Worm (Caenorhabditis elegans): ENCODE measurements around the gene Y53G8AM.4.

Gene Y53G8AM.4

DNA sequence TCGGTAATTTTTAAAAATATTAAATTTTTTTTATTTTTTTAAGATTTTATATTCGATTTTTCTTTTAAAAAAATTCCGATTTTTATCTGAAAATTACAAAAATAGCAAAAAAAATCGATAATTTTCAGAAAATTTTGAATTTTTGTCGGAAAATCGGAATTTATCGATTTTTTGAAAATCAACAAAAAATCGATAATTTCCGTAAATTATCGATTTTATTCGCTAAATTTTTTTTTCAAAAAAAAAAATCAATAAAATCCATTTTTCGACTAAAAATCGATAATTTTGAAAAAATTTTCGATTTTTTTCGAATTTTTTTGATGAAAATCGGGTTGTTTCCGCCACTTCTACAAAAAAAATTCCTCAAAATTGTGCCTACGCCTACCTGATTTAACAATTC, 13.1 kb downstream of the Y53G8AM.4 start:
- no peak for TF ChIP-seq ztf-7 (tag; optimal IDR thresholded peaks at IDR 0.05)
- TF ChIP-seq ceh-28 (tag; optimal IDR thresholded peaks at IDR 0.05), result peak; percentile 89

DNA sequence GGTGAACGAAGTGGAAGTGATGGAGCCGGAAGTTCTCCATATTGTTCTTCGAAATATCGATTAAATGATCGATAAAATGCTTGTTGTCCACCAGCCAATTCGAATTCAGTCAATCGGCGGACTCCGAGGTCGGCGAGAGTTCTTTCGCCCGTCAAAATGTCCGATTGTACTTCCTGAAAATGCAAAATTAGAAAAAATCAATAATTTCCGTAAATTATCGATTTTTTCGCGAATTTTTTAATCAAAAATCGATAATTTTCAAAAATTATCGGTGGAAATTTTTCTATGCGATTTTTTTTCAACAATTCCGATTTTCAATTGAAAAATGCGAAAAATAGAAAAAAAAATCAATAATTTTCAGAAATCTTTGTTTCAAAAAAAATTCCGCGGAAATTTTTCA, 13.5 kb downstream of the Y53G8AM.4 start:
- TF ChIP-seq lin-29 (GFP tag; IDR thresholded peaks at IDR 0.05) (no peak), nhr-28 (tag; optimal IDR thresholded peaks at IDR 0.05) (no peak), mes-2 (tag; optimal IDR thresholded peaks at IDR 0.05; ENCODE audit: poor library complexity, severe bottlenecking) (no peak), dpl-1 (GFP tag; optimal IDR thresholded peaks at IDR 0.05) (no peak), lim-7 (GFP tag; IDR thresholded peaks at IDR 0.05) (no peak), ceh-28 (tag; optimal IDR thresholded peaks at IDR 0.05) (peak; percentile 57), R02D3.7 (tag; optimal IDR thresholded peaks at IDR 0.05) (no peak), ama-1 (optimal IDR thresholded peaks at IDR 0.05) (no peak), zfp-3 (GFP tag; conservative IDR thresholded peaks at IDR 0.05) (no peak)

DNA sequence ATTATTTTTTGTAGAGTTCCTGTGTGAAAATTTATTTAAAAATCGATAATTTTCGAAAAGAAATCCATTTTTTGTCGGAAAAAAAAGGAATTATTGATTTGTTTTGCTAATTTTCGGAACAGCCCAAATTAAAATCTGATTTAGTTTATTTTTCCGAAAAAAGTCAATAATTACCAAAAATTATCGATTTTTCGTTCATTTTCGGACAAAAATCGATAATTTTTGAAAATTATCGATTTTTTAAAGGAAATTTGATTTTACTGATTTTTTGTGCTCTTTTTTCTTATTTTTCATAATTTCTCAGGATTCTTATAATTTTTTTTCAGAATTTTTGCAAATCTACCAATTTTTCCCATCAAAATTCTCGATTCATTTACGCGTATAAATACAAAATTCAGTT, 14.1 kb downstream of the Y53G8AM.4 start:
- TF ChIP-seq ceh-28 (tag; optimal IDR thresholded peaks at IDR 0.05) (peak; percentile 31), lin-39 (tag; optimal IDR thresholded peaks at IDR 0.05) (no peak), nhr-10 (tag; optimal IDR thresholded peaks at IDR 0.05) (no peak), zfp-2 (tag; optimal IDR thresholded peaks at IDR 0.05) (no peak), zip-2 (tag; optimal IDR thresholded peaks at IDR 0.05) (no peak), daf-16 (GFP tag; optimal IDR thresholded peaks at IDR 0.05) (no peak), daf-16 (tag; optimal IDR thresholded peaks at IDR 0.05) (no peak)

DNA sequence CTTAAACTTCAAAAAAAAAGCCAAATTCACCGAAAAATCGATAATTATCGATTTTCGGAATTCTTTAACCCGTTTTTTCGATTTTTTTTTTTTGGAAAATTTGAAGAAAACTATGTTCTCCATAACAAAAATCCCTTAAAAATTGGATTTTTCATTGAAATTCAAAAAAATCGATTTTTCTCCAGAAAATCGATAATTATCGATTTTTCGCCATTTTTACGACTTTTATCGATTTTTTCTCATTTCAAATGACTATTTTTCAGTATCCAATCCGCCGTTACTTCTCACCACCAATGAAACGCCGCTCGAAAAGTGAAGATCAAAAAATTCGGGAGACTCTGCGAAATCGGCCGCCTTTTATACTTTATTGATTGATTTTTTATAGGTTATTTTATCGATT, 14.6 kb downstream of the Y53G8AM.4 start:
- TF ChIP-seq ceh-28 (tag; optimal IDR thresholded peaks at IDR 0.05) (peak; percentile 88), unc-62 (GFP tag; optimal IDR thresholded peaks at IDR 0.05 in 1 of 2) (peak in 1 of 2 experiments; percentile 10), unc-62 (tag; optimal IDR thresholded peaks at IDR 0.05) (no peak), Y105C5A.15 (GFP tag; IDR thresholded peaks at IDR 0.05) (no peak), aha-1 (tag) (peak; percentile 15)

DNA sequence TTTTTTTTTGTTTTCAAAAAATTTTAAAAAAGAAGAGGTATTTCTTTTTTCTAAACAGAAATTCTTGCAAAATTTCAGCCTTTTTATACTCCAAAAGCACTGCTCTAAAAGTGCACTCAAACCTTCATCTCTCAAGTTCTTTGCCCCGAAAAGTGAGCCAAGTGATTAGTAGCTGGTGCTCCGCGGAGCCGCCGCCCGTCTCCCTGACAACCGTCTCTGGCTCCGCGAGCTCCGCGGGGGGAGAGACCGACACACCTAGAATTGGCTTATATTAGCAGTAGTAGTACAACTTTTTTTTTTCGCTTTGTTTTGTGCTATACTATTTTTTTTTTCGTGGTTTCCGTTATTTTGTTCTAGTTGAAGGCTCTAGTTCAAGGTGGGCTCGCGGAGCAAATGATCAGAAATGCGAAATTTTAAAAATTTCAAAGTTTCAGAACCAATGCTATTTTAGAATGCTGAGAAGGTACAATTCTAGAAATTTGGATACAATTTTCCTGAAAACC, 22.8 kb downstream of the Y53G8AM.4 start, which contains the start of gene Y53G8AL.1:
Y53G8AL.1 (plus strand) TSS at position 453 of the 503 bp plus-strand sequence.
- no peak for TF ChIP-seq ceh-44 (GFP tag; IDR thresholded peaks at IDR 0.05)
- no peak for TF ChIP-seq fos-1 (tag; optimal IDR thresholded peaks at IDR 0.05)
- TF ChIP-seq mxl-2 (GFP tag; conservative IDR thresholded peaks at IDR 0.05), result no peak
- TF ChIP-seq arid-1 (GFP tag; conservative IDR thresholded peaks at IDR 0.05), result no peak
- no peak for TF ChIP-seq ceh-32 (tag; optimal IDR thresholded peaks at IDR 0.05; ENCODE audit: poor library complexity)
- peak; percentile 71 for TF ChIP-seq set-16 (GFP tag; IDR thresholded peaks at IDR 0.05)
- TF ChIP-seq T20F7.1 (GFP tag; optimal IDR thresholded peaks at IDR 0.05), result no peak

DNA sequence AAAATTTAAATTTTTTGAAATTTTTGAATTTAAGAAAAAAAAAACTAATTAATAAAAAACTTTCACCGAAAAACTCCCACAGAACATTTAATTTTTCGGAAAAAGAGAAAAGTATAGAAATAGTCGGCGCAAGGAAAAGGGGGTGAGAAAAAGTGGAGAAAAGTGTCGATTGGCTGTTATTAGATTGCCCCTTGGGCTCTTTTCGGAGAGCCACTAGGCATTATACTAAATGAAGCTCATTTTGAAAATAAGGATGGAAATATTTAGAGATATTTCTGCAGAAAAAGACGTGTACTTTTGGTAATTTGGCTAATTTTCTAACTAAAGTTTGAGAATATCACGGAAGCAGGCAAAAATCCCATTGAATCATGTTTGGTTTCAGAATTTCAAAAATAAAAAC, 31.4 kb downstream of the Y53G8AM.4 start:
- TF ChIP-seq daf-16 (GFP tag; optimal IDR thresholded peaks at IDR 0.05) (no peak), daf-16 (tag; optimal IDR thresholded peaks at IDR 0.05) (no peak)

DNA sequence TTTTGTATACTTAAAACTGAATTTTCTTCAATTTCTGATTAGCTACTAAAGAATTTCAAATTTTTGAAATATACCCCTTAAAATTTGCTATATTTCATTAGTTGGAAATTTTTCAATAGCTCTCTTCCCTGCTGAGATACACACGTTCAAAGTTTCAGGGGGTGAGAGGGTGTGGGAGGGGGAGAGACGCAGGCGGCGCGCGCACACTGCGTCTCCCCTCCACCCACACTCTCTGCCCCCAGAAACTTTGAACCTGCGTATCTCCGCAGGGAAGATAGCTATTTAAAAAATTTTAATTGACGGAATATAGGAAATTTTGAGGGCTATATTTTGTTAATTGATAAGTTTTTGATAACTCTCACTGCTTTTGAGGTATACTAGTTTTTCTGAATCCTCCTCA, 32.8 kb downstream of the Y53G8AM.4 start:
- TF ChIP-seq F49E8.2 (tag; optimal IDR thresholded peaks at IDR 0.05; ENCODE audit: borderline replicate concordance) (no peak), set-16 (GFP tag; IDR thresholded peaks at IDR 0.05) (peak; percentile 53)

DNA sequence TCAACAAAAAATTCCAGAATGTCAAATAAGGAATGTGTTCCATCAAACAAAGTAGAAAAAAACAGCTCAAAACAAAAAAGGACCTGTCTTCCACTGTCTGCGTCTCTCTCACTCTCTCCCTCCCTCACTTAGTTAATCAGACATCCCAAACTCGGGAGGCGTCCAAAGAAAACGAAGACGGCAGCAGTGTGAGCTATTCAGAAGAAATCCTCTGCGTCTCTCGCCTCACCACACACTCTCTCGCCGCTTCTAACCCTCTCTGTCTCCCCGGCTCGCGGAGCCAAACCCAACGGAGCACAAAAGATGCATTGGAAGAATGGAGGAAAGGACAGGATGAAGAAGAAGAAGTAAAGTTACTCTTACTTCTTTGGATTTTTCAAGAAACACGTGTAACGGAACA, 35.2 kb downstream of the Y53G8AM.4 start:
- TF ChIP-seq ceh-82 (tag; optimal IDR thresholded peaks at IDR 0.05) (no peak), F44E2.7 (GFP tag; IDR thresholded peaks at IDR 0.05) (no peak), hmg-1.1 (GFP tag; IDR thresholded peaks at IDR 0.05) (peak; percentile 72), Y5F2A.4 (GFP tag; optimal IDR thresholded peaks at IDR 0.05) (no peak), lsy-2 (tag; optimal IDR thresholded peaks at IDR 0.05) (peak; percentile 23 to 24), arid-1 (GFP tag; conservative IDR thresholded peaks at IDR 0.05) (0 out of 2 replicates have a peak, but pooled peaks have one; percentile 17), egl-43 (GFP tag; IDR thresholded peaks at IDR 0.05) (no peak), nhr-11 (tag; optimal IDR thresholded peaks at IDR 0.05) (no peak), mdt-29 (GFP tag; IDR thresholded peaks at IDR 0.05) (no peak), aha-1 (tag) (no peak), rbr-2 (tag; optimal IDR thresholded peaks at IDR 0.05) (peak; percentile 58), dpl-1 (GFP tag; optimal IDR thresholded peaks at IDR 0.05) (peak; percentile 13), php-3 (GFP tag; IDR thresholded peaks at IDR 0.05) (no peak), nhr-25 (tag; optimal IDR thresholded peaks at IDR 0.05; ENCODE audit: borderline replicate concordance, insufficient read depth) (no peak), dmd-8 (GFP tag; IDR thresholded peaks at IDR 0.05) (no peak)

Measured in whole organism, L4 larva.